Worm (Caenorhabditis elegans) whole organism, mixed stage, embryonic: Measurements from ENCODE around the gene ZK550.6.
A peak's percentile ranks its signal among the peaks of the same experiment; 100 is the strongest.

Experiments used
- blmp-1 ChIP-seq: fragments of 150-350 bp; optimal IDR thresholded peaks from 2 replicates; lab custom pipeline; 2014; ENCODE audit warnings: missing biosample characterization, missing genetic modification characterization
- ceh-43 ChIP-seq: fragments of 200-800 bp; sonication (Bioruptor generic); optimal IDR thresholded peaks from 2 replicates; lab custom pipeline; 2018; ENCODE audit warnings: mild to moderate bottlenecking, missing genetic modification characterization, moderate library complexity, missing compliant biosample characterization
- ces-1 ChIP-seq: fragments of 150-350 bp; optimal IDR thresholded peaks from 2 replicates; lab custom pipeline; 2014; ENCODE audit warnings: missing biosample characterization, missing genetic modification reagents, missing genetic modification characterization
- flh-1 ChIP-seq: fragments of 200-800 bp; sonication (Bioruptor generic); optimal IDR thresholded peaks from 2 replicates; lab custom pipeline; 2018; ENCODE audit warnings: mild to moderate bottlenecking, missing genetic modification characterization, moderate library complexity, missing compliant biosample characterization
- lin-13 ChIP-seq: fragments of 150-350 bp; optimal IDR thresholded peaks from 2 replicates; lab custom pipeline; 2014; ENCODE audit warnings: missing biosample characterization, missing genetic modification characterization
- nhr-12 ChIP-seq: fragments of 150-350 bp; optimal IDR thresholded peaks from 2 replicates; lab custom pipeline; 2014; ENCODE audit warnings: missing biosample characterization, missing genetic modification characterization
- nhr-237 ChIP-seq: fragments of 150-350 bp; optimal IDR thresholded peaks from 2 replicates; lab custom pipeline; 2014; ENCODE audit warnings: missing biosample characterization, missing genetic modification characterization
- sptf-1 ChIP-seq: sonication (generic microtip); optimal IDR thresholded peaks from 2 replicates; lab custom pipeline; 2017; ENCODE audit warnings: mild to moderate bottlenecking, missing genetic modification characterization, moderate library complexity, missing compliant biosample characterization
- unc-62 ChIP-seq: fragments of 150-350 bp; optimal IDR thresholded peaks from 2 replicates; lab custom pipeline; 2014; ENCODE audit warnings: missing biosample characterization, missing genetic modification reagents, missing genetic modification characterization
- ztf-11 ChIP-seq: fragments of 150-350 bp; optimal IDR thresholded peaks from 2 replicates; lab custom pipeline; 2014; ENCODE audit warnings: missing biosample characterization, missing genetic modification characterization

ce11 chrIV:17232899-17233298 is 29.4 kb downstream of the ZK550.6 start:
- no peak for TF ChIP-seq ztf-11 (tag; lab: Kevin White, UChicago)
- TF ChIP-seq unc-62 (GFP tag; lab: Kevin White, UChicago), result no peak
- no peak for TF ChIP-seq nhr-12 (tag; lab: Kevin White, UChicago)
- no peak for TF ChIP-seq nhr-237
- no peak for TF ChIP-seq lin-13 (tag; lab: Kevin White, UChicago)
- TF ChIP-seq blmp-1, result no peak
- peak; percentile 77 for TF ChIP-seq ces-1 (GFP tag; lab: Kevin White, UChicago)
- TF ChIP-seq sptf-1, result no peak
- no peak for TF ChIP-seq flh-1
- no peak for TF ChIP-seq ceh-43 (GFP tag; lab: Kevin White, UChicago)
